Fruit fly (Drosophila melanogaster) whole organism, prepupa: Measurements from ENCODE around the gene CG3655.

Experiments
- Blimp-1 ChIP-seq: fragments of 200-800 bp; sonication (Bioruptor generic); optimal IDR thresholded peaks from 3 replicates; lab custom pipeline; 2017; ENCODE audit warnings: missing biosample characterization, missing genetic modification characterization, mild to moderate bottlenecking, moderate library complexity, missing genetic modification reagents
- CG10631 ChIP-seq: fragments of 200-800 bp; sonication (Bioruptor generic); optimal IDR thresholded peaks from 2 replicates; lab custom pipeline; 2016; ENCODE audit warnings: missing biosample characterization, missing genetic modification characterization
- CG10669 ChIP-seq: fragments of 200-800 bp; sonication (Bioruptor generic); optimal IDR thresholded peaks from 3 replicates; lab custom pipeline; 2018; ENCODE audit warnings: missing biosample characterization, mild to moderate bottlenecking, missing genetic modification characterization, moderate library complexity
- CG11902 ChIP-seq: fragments of 200-800 bp; sonication (Bioruptor generic); optimal IDR thresholded peaks from 3 replicates; lab custom pipeline; 2016; ENCODE audit warnings: missing biosample characterization, missing genetic modification characterization
- CG15336 ChIP-seq: fragments of 200-800 bp; sonication (Bioruptor generic); IDR thresholded peaks from 2 replicates; pipeline ENCODE4 v1.3.6; 2022; ENCODE audit warnings: missing biosample characterization, missing genetic modification characterization
- CG1621 ChIP-seq: fragments of 200-800 bp; sonication (Bioruptor generic); optimal IDR thresholded peaks from 3 replicates; lab custom pipeline; 2018; ENCODE audit warnings: missing biosample characterization, mild to moderate bottlenecking, missing genetic modification characterization
- CG3032 ChIP-seq: fragments of 200-800 bp; optimal IDR thresholded peaks from 2 replicates; lab custom pipeline; 2019; ENCODE audit warnings: missing biosample characterization, mild to moderate bottlenecking, missing genetic modification characterization, moderate library complexity
- CG31627 ChIP-seq: fragments of 200-800 bp; sonication (Bioruptor generic); optimal IDR thresholded peaks from 3 replicates; lab custom pipeline; 2016; ENCODE audit warnings: missing biosample characterization, missing genetic modification characterization
- CG32006 ChIP-seq: fragments of 200-800 bp; sonication (Bioruptor generic); optimal IDR thresholded peaks from 3 replicates; lab custom pipeline; 2017; ENCODE audit warnings: missing biosample characterization, mild to moderate bottlenecking, missing genetic modification characterization
- CG34406 ChIP-seq: fragments of 200-800 bp; sonication (Bioruptor generic); optimal IDR thresholded peaks from 3 replicates; lab custom pipeline; 2016; ENCODE audit warnings: missing biosample characterization, missing genetic modification characterization
- CG3919 ChIP-seq: fragments of 200-800 bp; sonication (Bioruptor generic); optimal IDR thresholded peaks from 3 replicates; lab custom pipeline; 2016; ENCODE audit warnings: missing biosample characterization, missing genetic modification characterization
- CG4318 ChIP-seq: fragments of 200-800 bp; sonication (Bioruptor generic); optimal IDR thresholded peaks from 3 replicates; lab custom pipeline; 2017; ENCODE audit warnings: missing biosample characterization, mild to moderate bottlenecking, missing genetic modification characterization
- CG6163 ChIP-seq: fragments of 200-800 bp; sonication (Bioruptor generic); IDR thresholded peaks from 3 replicates; pipeline ENCODE4 v1.3.6; 2022; ENCODE audit warnings: missing biosample characterization, missing genetic modification characterization
- CG6276 ChIP-seq: fragments of 200-800 bp; sonication (Bioruptor generic); optimal IDR thresholded peaks from 2 replicates; lab custom pipeline; 2017; ENCODE audit warnings: missing biosample characterization, mild to moderate bottlenecking, missing genetic modification characterization
- CG6792 ChIP-seq: fragments of 200-800 bp; sonication (Bioruptor generic); optimal IDR thresholded peaks from 3 replicates; lab custom pipeline; 2016; ENCODE audit warnings: missing biosample characterization, missing genetic modification characterization
- CG6854 ChIP-seq: fragments of 200-800 bp; sonication (Bioruptor generic); optimal IDR thresholded peaks from 2 replicates; lab custom pipeline; 2017; ENCODE audit warnings: missing biosample characterization, mild to moderate bottlenecking, missing genetic modification characterization
- CG7368 ChIP-seq: fragments of 200-800 bp; sonication (Bioruptor generic); optimal IDR thresholded peaks from 3 replicates; lab custom pipeline; 2016; ENCODE audit warnings: missing biosample characterization, missing genetic modification characterization
- CG8119 ChIP-seq: fragments of 200-800 bp; sonication (Bioruptor generic); IDR thresholded peaks from 3 replicates; pipeline ENCODE4 v1.3.6; 2022; ENCODE audit warnings: missing biosample characterization, missing genetic modification characterization
- CG8319 ChIP-seq: fragments of 200-800 bp; sonication (Bioruptor generic); optimal IDR thresholded peaks from 3 replicates; lab custom pipeline; 2016; ENCODE audit warnings: missing biosample characterization, missing genetic modification characterization
- Eip75B ChIP-seq: fragments of 200-800 bp; sonication (Bioruptor generic); optimal IDR thresholded peaks from 3 replicates; lab custom pipeline; 2016; ENCODE audit warnings: missing biosample characterization, missing genetic modification characterization
- Eip78C ChIP-seq: fragments of 200-800 bp; sonication (Bioruptor generic); peaks from one replicate; lab custom pipeline; 2016; ENCODE audit warnings: missing biosample characterization, missing genetic modification characterization
- Ets96B ChIP-seq: fragments of 200-800 bp; optimal IDR thresholded peaks from 2 replicates; lab custom pipeline; 2019; ENCODE audit warnings: missing biosample characterization, mild to moderate bottlenecking, missing genetic modification characterization, moderate library complexity
- Hr38 ChIP-seq: sonication (Bioruptor generic); optimal IDR thresholded peaks from 2 replicates; lab custom pipeline; 2016; ENCODE audit warnings: missing biosample characterization, missing genetic modification characterization
- Hr39 ChIP-seq: fragments of 200-800 bp; sonication (Bioruptor generic); optimal IDR thresholded peaks from 2 replicates; lab custom pipeline; 2016; ENCODE audit warnings: missing biosample characterization, missing genetic modification characterization
- Hr4 ChIP-seq: fragments of 200-800 bp; sonication (Bioruptor generic); optimal IDR thresholded peaks from 3 replicates; lab custom pipeline; 2016; ENCODE audit warnings: missing biosample characterization, missing genetic modification characterization
- OdsH ChIP-seq: fragments of 200-800 bp; sonication (Bioruptor generic); optimal IDR thresholded peaks from 3 replicates; lab custom pipeline; 2016; ENCODE audit warnings: missing biosample characterization, missing genetic modification characterization
- Sox102F ChIP-seq: fragments of 200-800 bp; sonication (Bioruptor generic); optimal IDR thresholded peaks from 2 replicates; lab custom pipeline; 2016; ENCODE audit warnings: missing biosample characterization, mild to moderate bottlenecking, missing genetic modification characterization
- Sox15 ChIP-seq: fragments of 200-800 bp; sonication (Bioruptor generic); optimal IDR thresholded peaks from 3 replicates; lab custom pipeline; 2016; ENCODE audit warnings: missing biosample characterization, missing genetic modification characterization
- acj6 ChIP-seq: fragments of 200-800 bp; sonication (Bioruptor generic); optimal IDR thresholded peaks from 3 replicates; lab custom pipeline; 2016; ENCODE audit warnings: missing biosample characterization, missing genetic modification characterization
- cyc ChIP-seq: fragments of 200-800 bp; sonication (Bioruptor generic); optimal IDR thresholded peaks from 3 replicates; lab custom pipeline; 2016; ENCODE audit warnings: missing biosample characterization, missing genetic modification characterization
- dsx ChIP-seq: fragments of 200-800 bp; optimal IDR thresholded peaks from 3 replicates; lab custom pipeline; 2019; ENCODE audit warnings: missing biosample characterization, mild to moderate bottlenecking, missing genetic modification characterization, moderate library complexity; ENCODE audit not compliant: poor library complexity, severe bottlenecking
- eg ChIP-seq: fragments of 200-800 bp; sonication (Bioruptor generic); IDR thresholded peaks from 3 replicates; pipeline ENCODE4 v1.3.6; 2022; ENCODE audit warnings: missing biosample characterization, missing genetic modification characterization
- esn ChIP-seq: fragments of 200-800 bp; sonication (Bioruptor generic); optimal IDR thresholded peaks from 2 replicates; lab custom pipeline; 2016; ENCODE audit warnings: missing biosample characterization, mild to moderate bottlenecking, missing genetic modification characterization, moderate library complexity
- fd85E ChIP-seq: fragments of 200-800 bp; sonication (Bioruptor generic); optimal IDR thresholded peaks from 3 replicates; lab custom pipeline; 2016; ENCODE audit warnings: missing biosample characterization, missing genetic modification characterization
- fkh ChIP-seq: fragments of 200-800 bp; sonication (Bioruptor generic); optimal IDR thresholded peaks from 3 replicates; lab custom pipeline; 2017; ENCODE audit warnings: missing biosample characterization, mild to moderate bottlenecking, missing genetic modification characterization, moderate library complexity
- net ChIP-seq: fragments of 200-800 bp; sonication (Bioruptor generic); optimal IDR thresholded peaks from 3 replicates; lab custom pipeline; 2016; ENCODE audit warnings: missing biosample characterization, missing genetic modification characterization
- pdm3 ChIP-seq: fragments of 200-800 bp; sonication (Bioruptor generic); optimal IDR thresholded peaks from 3 replicates; lab custom pipeline; 2016; ENCODE audit warnings: missing biosample characterization, missing genetic modification characterization
- spab ChIP-seq: fragments of 200-800 bp; sonication (Bioruptor generic); optimal IDR thresholded peaks from 2 replicates; lab custom pipeline; 2017; ENCODE audit warnings: missing biosample characterization, mild to moderate bottlenecking, missing genetic modification characterization, missing genetic modification reagents
- ss ChIP-seq, 2 experiments: fragments of 200-800 bp; sonication (Bioruptor generic); optimal IDR thresholded peaks; 2 replicates in 1 of 2; 3 replicates in 1 of 2; lab custom pipeline; 2017 to 2018; ENCODE audit warnings: mild to moderate bottlenecking in 2 of 2, missing biosample characterization in 2 of 2, missing genetic modification characterization in 2 of 2, moderate library complexity in 1 of 2
- topi ChIP-seq: fragments of 200-800 bp; sonication (Bioruptor generic); optimal IDR thresholded peaks from 3 replicates; lab custom pipeline; 2016; ENCODE audit warnings: missing biosample characterization, missing genetic modification characterization
- vri ChIP-seq: fragments of 200-800 bp; sonication (Bioruptor generic); optimal IDR thresholded peaks from 3 replicates; lab custom pipeline; 2016; ENCODE audit warnings: missing biosample characterization, mild to moderate bottlenecking, missing genetic modification characterization

Gene CG3655

dm6 chrX:1033066-1033465, 101.6 kb downstream of the CG3655 start (continued):
- TF ChIP-seq acj6 (GFP tag; lab: Kevin White, UChicago) (no peak), CG6854 (GFP tag; lab: Kevin White, UChicago) (no peak), Eip78C (GFP tag; lab: Kevin White, UChicago) (peak; percentile 25), CG10669 (GFP tag; lab: Kevin White, UChicago) (no peak), net (GFP tag; lab: Kevin White, UChicago) (no peak), CG11902 (no peak), fkh (GFP tag; lab: Kevin White, UChicago) (no peak), fd85E (GFP tag; lab: Kevin White, UChicago) (no peak), Hr38 (GFP tag; lab: Kevin White, UChicago) (no peak), Sox102F (GFP tag; lab: Kevin White, UChicago) (no peak), CG31627 (peak; percentile 39), CG34406 (no peak), CG6163 (GFP tag; lab: Robert Waterston, UW) (no peak), dsx (GFP tag; lab: Kevin White, UChicago) (no peak)

- TF ChIP-seq dsx (GFP tag; lab: Kevin White, UChicago): no peak
- TF ChIP-seq topi: no peak
- no peak for TF ChIP-seq CG8319 (GFP tag; lab: Kevin White, UChicago)
- TF ChIP-seq CG8119 (GFP tag; lab: Robert Waterston, UW): no peak
Measured at dm6 chrX:1031196-1031595, 103.5 kb downstream of the CG3655 start, which contains the start of gene CG14630. Gene CG14630, plus strand, starts transcription at chrX:1031496.

- peak; percentile 5 for TF ChIP-seq cyc (GFP tag; lab: Kevin White, UChicago)
- no peak for TF ChIP-seq acj6 (GFP tag; lab: Kevin White, UChicago)
- peak; percentile 42 for TF ChIP-seq Eip78C (GFP tag; lab: Kevin White, UChicago)
- TF ChIP-seq Blimp-1 (GFP tag; lab: Kevin White, UChicago): peak; percentile 41
- TF ChIP-seq CG3032 (tag; lab: Kevin White, UChicago): peak; percentile 6
- TF ChIP-seq CG6276 (GFP tag; lab: Kevin White, UChicago): no peak
- no peak for TF ChIP-seq Hr39 (GFP tag; lab: Kevin White, UChicago)
- TF ChIP-seq CG7368: no peak
Measured at dm6 chrX:1030478-1030877, 104.2 kb downstream of the CG3655 start, which contains the start of the genes Cdc45 and Rpp21. Gene Cdc45, minus strand, starts transcription at chrX:1030556. Gene Rpp21, plus strand, starts transcription at chrX:1030758.

- TF ChIP-seq CG1621 (peak; percentile 34), Sox102F (GFP tag; lab: Kevin White, UChicago) (peak; percentile 49), CG31627 (peak; percentile 11), CG34406 (peak; percentile 26), OdsH (GFP tag; lab: Kevin White, UChicago) (no peak), fd85E (GFP tag; lab: Kevin White, UChicago) (no peak), eg (GFP tag; lab: Robert Waterston, UW) (0 out of 3 replicates have a peak, but pooled peaks have one; percentile 36), net (GFP tag; lab: Kevin White, UChicago) (peak; percentile 19), CG8119 (GFP tag; lab: Robert Waterston, UW) (no peak), CG4318 (no peak), Ets96B (tag; lab: Kevin White, UChicago) (peak; percentile 1), CG6792 (no peak), CG15336 (0 out of 2 replicates have a peak, but pooled peaks have one; percentile 30), cyc (GFP tag; lab: Kevin White, UChicago) (no peak), CG7368 (no peak), esn (GFP tag; lab: Kevin White, UChicago) (no peak), Eip78C (GFP tag; lab: Kevin White, UChicago) (peak; percentile 15), Sox15 (GFP tag; lab: Kevin White, UChicago) (no peak), dsx (GFP tag; lab: Kevin White, UChicago) (no peak), ss (GFP tag; optimal IDR thresholded peaks at IDR 0.05; lab: Kevin White, UChicago) (peak; percentile 12 to 36), vri (no peak), pdm3 (no peak), CG6276 (GFP tag; lab: Kevin White, UChicago) (no peak), Eip75B (GFP tag; lab: Kevin White, UChicago) (peak; percentile 42), CG32006 (GFP tag; lab: Kevin White, UChicago) (no peak), CG10669 (GFP tag; lab: Kevin White, UChicago) (peak; percentile 33), CG10631 (no peak), CG3919 (GFP tag; lab: Kevin White, UChicago) (peak; percentile 30), Hr4 (no peak), CG8319 (GFP tag; lab: Kevin White, UChicago) (no peak), spab (GFP tag; lab: Kevin White, UChicago) (no peak), CG6163 (GFP tag; lab: Robert Waterston, UW) (0 out of 3 replicates have a peak, but pooled peaks have one; percentile 41), topi (peak; percentile 43), Hr39 (GFP tag; lab: Kevin White, UChicago) (no peak)
Measured at dm6 chrX:1026511-1026910, 108.2 kb downstream of the CG3655 start, which contains the start of the genes CG32814, CG11638 and CG3021. Gene CG32814, minus strand, starts transcription at chrX:1026700. Gene CG11638, minus strand, starts transcription at chrX:1026703. Gene CG3021, plus strand, starts transcription at chrX:1026791.
